Worm (Caenorhabditis elegans) whole organism, late embryonic: ENCODE measurements around the gene wrt-10.

Experiments
- ahr-1 ChIP-seq: sonication (generic microtip); optimal IDR thresholded peaks from 2 replicates; lab custom pipeline; 2016; ENCODE audit warnings: missing genetic modification characterization, missing compliant biosample characterization
- ceh-18 ChIP-seq: sonication (generic microtip); optimal IDR thresholded peaks from 2 replicates; lab custom pipeline; 2016; ENCODE audit warnings: missing genetic modification characterization, missing compliant biosample characterization
- fkh-10 ChIP-seq: fragments of 150-350 bp; optimal IDR thresholded peaks from 2 replicates; lab custom pipeline; 2014; ENCODE audit warnings: missing biosample characterization, missing genetic modification reagents, missing genetic modification characterization
- nhr-232 ChIP-seq: sonication (generic microtip); optimal IDR thresholded peaks from 2 replicates; lab custom pipeline; 2016; ENCODE audit warnings: missing genetic modification characterization, missing compliant biosample characterization
- pros-1 ChIP-seq: fragments of 150-350 bp; optimal IDR thresholded peaks from 2 replicates; lab custom pipeline; 2014; ENCODE audit warnings: missing biosample characterization, missing genetic modification reagents, missing genetic modification characterization
- tbx-2 ChIP-seq: sonication (generic microtip); optimal IDR thresholded peaks from 2 replicates; lab custom pipeline; 2016; ENCODE audit warnings: missing genetic modification characterization, missing compliant biosample characterization
- zip-5 ChIP-seq: sonication (generic microtip); optimal IDR thresholded peaks from 2 replicates; lab custom pipeline; 2016; ENCODE audit warnings: missing genetic modification characterization, missing compliant biosample characterization

- TF ChIP-seq fkh-10 (GFP tag; lab: Kevin White, UChicago) (no peak), zip-5 (tag; lab: Kevin White, UChicago) (no peak), ahr-1 (tag; lab: Kevin White, UChicago) (no peak), ceh-18 (tag; lab: Kevin White, UChicago) (no peak), tbx-2 (tag; lab: Kevin White, UChicago) (no peak), pros-1 (no peak), nhr-232 (no peak)
Measured at ce11 chrII:7534934-7535333, 571 bp upstream of the wrt-10 start, which contains the start of gene ZK1290.13.
